Worm (Caenorhabditis elegans): ENCODE results near the gene cyp-33C2.

- TF ChIP-seq ref-1 (GFP tag; conservative IDR thresholded peaks at IDR 0.05) = no peak
- no peak for TF ChIP-seq klf-2 (GFP tag; conservative IDR thresholded peaks at IDR 0.05)
- no peak for TF ChIP-seq med-1 (GFP tag; optimal IDR thresholded peaks at IDR 0.05; ENCODE audit: insufficient read depth)
- TF ChIP-seq cog-1 (tag; optimal IDR thresholded peaks at IDR 0.05) = no peak
- no peak for TF ChIP-seq flt-1 (GFP tag; IDR thresholded peaks at IDR 0.05)
These were observed 30.0 kb upstream of the cyp-33C2 start, which contains the start of gene srbc-23 for ce11 chrV:2153274-2153673.

Data from whole organism, midembryonic.